Worm (Caenorhabditis elegans): ENCODE results near the gene srx-10.

srx-10 gene

ce11 chrV:13898356-13898755 is 47.9 kb downstream of the srx-10 start, which contains the start of gene cyp-35C1:
TSS of gene cyp-35C1 (minus strand) at chrV:13898487.
- TF ChIP-seq klf-2 (GFP tag; conservative IDR thresholded peaks at IDR 0.05) (no peak), T22C8.4 (GFP tag; IDR thresholded peaks at IDR 0.05) (no peak), ref-1 (GFP tag; conservative IDR thresholded peaks at IDR 0.05) (no peak), tab-1 (GFP tag; IDR thresholded peaks at IDR 0.05) (no peak), ztf-29 (GFP tag; IDR thresholded peaks at IDR 0.05) (no peak), flt-1 (GFP tag; IDR thresholded peaks at IDR 0.05) (no peak), cog-1 (tag; optimal IDR thresholded peaks at IDR 0.05) (no peak), med-1 (GFP tag; optimal IDR thresholded peaks at IDR 0.05; ENCODE audit: insufficient read depth) (no peak), ztf-23 (GFP tag; IDR thresholded peaks at IDR 0.05) (no peak)

Measured in whole organism, midembryonic.